Fruit fly (Drosophila melanogaster) whole organism, embryonic: ENCODE measurements around the gene nanos.
A peak's percentile ranks its signal among the peaks of the same experiment; 100 is the strongest.

Experiments used
- Atf-2 ChIP-seq: fragments of 200-800 bp; sonication (Bioruptor generic); optimal IDR thresholded peaks from 2 replicates; lab custom pipeline; 2016; ENCODE audit warnings: missing biosample characterization, missing genetic modification characterization
- CG10959 ChIP-seq: fragments of 200-800 bp; sonication (Bioruptor generic); IDR thresholded peaks from 2 replicates; pipeline ENCODE4 v1.3.6; 2022; ENCODE audit warnings: missing biosample characterization, missing genetic modification characterization
- CG11247 ChIP-seq: fragments of 200-800 bp; sonication (Bioruptor generic); IDR thresholded peaks from 2 replicates; pipeline ENCODE4 v1.3.6; 2022; ENCODE audit warnings: missing biosample characterization, missing genetic modification characterization
- CG12155 ChIP-seq: fragments of 200-800 bp; sonication (Bioruptor generic); optimal IDR thresholded peaks from 3 replicates; lab custom pipeline; 2016; ENCODE audit warnings: missing biosample characterization, missing genetic modification characterization
- CG1233 ChIP-seq: fragments of 200-800 bp; sonication (Bioruptor generic); optimal IDR thresholded peaks from 4 replicates; lab custom pipeline; 2018; ENCODE audit warnings: missing biosample characterization, mild to moderate bottlenecking, missing genetic modification characterization
- CG12391 ChIP-seq: fragments of 200-800 bp; sonication (Bioruptor generic); optimal IDR thresholded peaks from 3 replicates; lab custom pipeline; 2018; ENCODE audit warnings: missing biosample characterization, mild to moderate bottlenecking, missing genetic modification characterization, moderate library complexity
- CG13123 ChIP-seq: fragments of 200-800 bp; sonication (Bioruptor generic); optimal IDR thresholded peaks from 2 replicates; lab custom pipeline; 2016; ENCODE audit warnings: missing biosample characterization, missing genetic modification characterization
- CG1529 ChIP-seq: fragments of 200-800 bp; sonication (Bioruptor generic); optimal IDR thresholded peaks from 3 replicates; lab custom pipeline; 2018; ENCODE audit warnings: missing biosample characterization, missing genetic modification characterization
- CG15601 ChIP-seq: fragments of 200-800 bp; sonication (Bioruptor generic); optimal IDR thresholded peaks from 3 replicates; lab custom pipeline; 2019; ENCODE audit warnings: missing biosample characterization, mild to moderate bottlenecking, missing genetic modification characterization, moderate library complexity
- CG16813 ChIP-seq: fragments of 200-800 bp; sonication (Bioruptor generic); IDR thresholded peaks from 3 replicates; pipeline ENCODE4 v1.3.6; 2022; ENCODE audit warnings: missing biosample characterization, missing genetic modification characterization; ENCODE audit not compliant: partially characterized antibody
- CG17612 ChIP-seq: fragments of 200-800 bp; sonication (Bioruptor generic); IDR thresholded peaks from 2 replicates; pipeline ENCODE4 v1.3.6; 2022; ENCODE audit warnings: missing biosample characterization, missing genetic modification characterization
- CG2202 ChIP-seq: fragments of 200-800 bp; sonication (Bioruptor generic); optimal IDR thresholded peaks from 2 replicates; lab custom pipeline; 2018; ENCODE audit warnings: missing biosample characterization, mild to moderate bottlenecking, missing genetic modification characterization
- CG30431 ChIP-seq: fragments of 200-800 bp; sonication (Bioruptor generic); optimal IDR thresholded peaks from 2 replicates; lab custom pipeline; 2017; ENCODE audit warnings: missing biosample characterization, missing genetic modification characterization
- CG3995 ChIP-seq: fragments of 200-800 bp; sonication (Bioruptor generic); optimal IDR thresholded peaks from 3 replicates; lab custom pipeline; 2016; ENCODE audit warnings: missing biosample characterization, missing genetic modification characterization
- CG4707 ChIP-seq: fragments of 200-800 bp; sonication (Bioruptor generic); optimal IDR thresholded peaks from 2 replicates; lab custom pipeline; 2018; ENCODE audit warnings: missing biosample characterization, mild to moderate bottlenecking, missing genetic modification characterization, moderate library complexity
- CG5245 ChIP-seq: fragments of 200-800 bp; sonication (Bioruptor generic); optimal IDR thresholded peaks from 3 replicates; lab custom pipeline; 2016; ENCODE audit warnings: missing biosample characterization, missing genetic modification characterization
- CG6791 ChIP-seq: fragments of 200-800 bp; sonication (Bioruptor generic); IDR thresholded peaks from 3 replicates; pipeline ENCODE4 v1.3.6; 2022; ENCODE audit warnings: missing biosample characterization, missing genetic modification characterization; ENCODE audit not compliant: partially characterized antibody
- CG8478 ChIP-seq: fragments of >200 bp; optimal IDR thresholded peaks from 2 replicates; lab custom pipeline; 2018
- CG9215 ChIP-seq: fragments of 200-800 bp; sonication (Bioruptor generic); IDR thresholded peaks from 2 replicates; pipeline ENCODE4 v1.3.6; 2022; ENCODE audit warnings: missing biosample characterization, missing genetic modification characterization
- CG9797 ChIP-seq: fragments of 200-800 bp; sonication (Bioruptor generic); optimal IDR thresholded peaks from 3 replicates; lab custom pipeline; 2018; ENCODE audit warnings: missing biosample characterization, mild to moderate bottlenecking, missing genetic modification characterization
- CG9817 ChIP-seq: fragments of 200-800 bp; sonication (Bioruptor generic); optimal IDR thresholded peaks from 2 replicates; lab custom pipeline; 2018; ENCODE audit warnings: missing biosample characterization, mild to moderate bottlenecking, missing genetic modification characterization, moderate library complexity
- D19A ChIP-seq: fragments of 200-800 bp; optimal IDR thresholded peaks from 3 replicates; lab custom pipeline; 2019; ENCODE audit warnings: missing biosample characterization, mild to moderate bottlenecking, missing genetic modification characterization, moderate library complexity
- Doc2 ChIP-seq: fragments of 200-800 bp; sonication (Bioruptor generic); IDR thresholded peaks from 2 replicates; pipeline ENCODE4 v1.3.6; 2022; ENCODE audit warnings: missing biosample characterization, missing genetic modification characterization
- E2f2 ChIP-seq: fragments of 200-800 bp; sonication (Bioruptor generic); IDR thresholded peaks from 2 replicates; pipeline ENCODE4 v1.3.6; 2022; ENCODE audit warnings: missing biosample characterization, missing genetic modification characterization
- Ets65A ChIP-seq: fragments of 200-800 bp; sonication (Bioruptor generic); peaks from one replicate; lab custom pipeline; 2016; ENCODE audit warnings: missing biosample characterization, missing genetic modification characterization
- Ets97D ChIP-seq: fragments of 200-800 bp; sonication (Bioruptor generic); optimal IDR thresholded peaks from 3 replicates; lab custom pipeline; 2016; ENCODE audit warnings: missing biosample characterization, missing genetic modification characterization
- Fer1 ChIP-seq: fragments of 200-800 bp; sonication (Bioruptor generic); optimal IDR thresholded peaks from 2 replicates; lab custom pipeline; 2017; ENCODE audit warnings: missing biosample characterization, mild to moderate bottlenecking, missing genetic modification characterization
- HLH3B ChIP-seq: fragments of 200-800 bp; sonication (Bioruptor generic); IDR thresholded peaks from 2 replicates; pipeline ENCODE4 v1.3.6; 2022; ENCODE audit warnings: missing biosample characterization, missing genetic modification characterization
- Kr ChIP-seq: fragments of 200-800 bp; sonication (Bioruptor generic); optimal IDR thresholded peaks from 2 replicates; lab custom pipeline; 2017; ENCODE audit warnings: missing biosample characterization, mild to moderate bottlenecking, missing genetic modification characterization
- Med ChIP-seq: fragments of 200-800 bp; sonication (Bioruptor generic); peaks from one replicate; lab custom pipeline; 2016; ENCODE audit warnings: missing biosample characterization, missing genetic modification characterization, mild to moderate bottlenecking, inconsistent platforms, moderate library complexity
- Nf-YB ChIP-seq: fragments of 200-800 bp; sonication (Bioruptor generic); optimal IDR thresholded peaks from 3 replicates; lab custom pipeline; 2019; ENCODE audit warnings: missing biosample characterization, mild to moderate bottlenecking, missing genetic modification characterization, moderate library complexity
- Ptx1 ChIP-seq: fragments of 200-800 bp; sonication (Bioruptor generic); IDR thresholded peaks from 2 replicates; pipeline ENCODE4 v1.3.6; 2022; ENCODE audit warnings: missing biosample characterization, missing genetic modification characterization
- Rx ChIP-seq: fragments of 200-800 bp; sonication (Bioruptor generic); IDR thresholded peaks from 2 replicates; pipeline ENCODE4 v1.3.6; 2022; ENCODE audit warnings: missing biosample characterization, missing genetic modification characterization
- TFAM ChIP-seq: fragments of 200-800 bp; sonication (Bioruptor generic); optimal IDR thresholded peaks from 2 replicates; lab custom pipeline; 2017; ENCODE audit warnings: missing biosample characterization, missing genetic modification characterization, inconsistent platforms
- bowl ChIP-seq: fragments of 200-800 bp; sonication (Bioruptor generic); IDR thresholded peaks from 2 replicates; pipeline ENCODE4 v1.3.6; 2022; ENCODE audit warnings: missing biosample characterization, missing genetic modification characterization
- cg ChIP-seq: fragments of 200-800 bp; sonication (Bioruptor generic); optimal IDR thresholded peaks from 3 replicates; lab custom pipeline; 2019; ENCODE audit warnings: missing biosample characterization, mild to moderate bottlenecking, missing genetic modification characterization, moderate library complexity
- da ChIP-seq: fragments of 200-800 bp; sonication (Bioruptor generic); optimal IDR thresholded peaks from 2 replicates; lab custom pipeline; 2016; ENCODE audit warnings: missing biosample characterization, missing genetic modification characterization
- danr ChIP-seq: fragments of 200-800 bp; sonication (Bioruptor generic); IDR thresholded peaks from 2 replicates; pipeline ENCODE4 v1.3.6; 2022; ENCODE audit warnings: missing biosample characterization, missing genetic modification characterization
- dimm ChIP-seq: fragments of 200-800 bp; sonication (Bioruptor generic); IDR thresholded peaks from 2 replicates; pipeline ENCODE4 v1.3.6; 2022; ENCODE audit warnings: missing biosample characterization, missing genetic modification characterization
- disco-r ChIP-seq: fragments of 200-800 bp; sonication (Bioruptor generic); optimal IDR thresholded peaks from 2 replicates; lab custom pipeline; 2016; ENCODE audit warnings: missing biosample characterization, missing genetic modification characterization
- fd64A ChIP-seq: fragments of 200-800 bp; sonication (Bioruptor generic); optimal IDR thresholded peaks from 3 replicates; lab custom pipeline; 2018; ENCODE audit warnings: missing biosample characterization, mild to moderate bottlenecking, missing genetic modification characterization
- fu2 ChIP-seq: fragments of 200-800 bp; sonication (Bioruptor generic); optimal IDR thresholded peaks from 2 replicates; lab custom pipeline; 2016; ENCODE audit warnings: missing biosample characterization, missing genetic modification characterization
- gce ChIP-seq: fragments of 200-800 bp; sonication (Bioruptor generic); IDR thresholded peaks from 3 replicates; pipeline ENCODE4 v1.3.6; 2022; ENCODE audit warnings: missing biosample characterization, missing genetic modification characterization
- gt ChIP-seq: fragments of 200-800 bp; sonication (Bioruptor generic); IDR thresholded peaks from 2 replicates; pipeline ENCODE4 v1.3.6; 2022; ENCODE audit warnings: missing biosample characterization, missing genetic modification characterization
- h ChIP-seq: fragments of >200 bp; optimal IDR thresholded peaks from 2 replicates; lab custom pipeline; 2017
- kah ChIP-seq: fragments of 200-800 bp; sonication (Bioruptor generic); optimal IDR thresholded peaks from 2 replicates; lab custom pipeline; 2018; ENCODE audit warnings: missing biosample characterization, mild to moderate bottlenecking, missing genetic modification characterization
- ken ChIP-seq: fragments of 200-800 bp; sonication (Bioruptor generic); IDR thresholded peaks from 3 replicates; pipeline ENCODE4 v1.3.6; 2022; ENCODE audit warnings: missing biosample characterization, missing genetic modification characterization
- lab ChIP-seq: fragments of 200-800 bp; sonication (Bioruptor generic); optimal IDR thresholded peaks from 3 replicates; lab custom pipeline; 2017; ENCODE audit warnings: missing biosample characterization, missing genetic modification characterization, mild to moderate bottlenecking, moderate library complexity, missing genetic modification reagents
- mld ChIP-seq: fragments of 200-800 bp; sonication (Bioruptor generic); IDR thresholded peaks from 3 replicates; pipeline ENCODE4 v1.3.6; 2022; ENCODE audit warnings: missing biosample characterization, missing genetic modification characterization; ENCODE audit not compliant: partially characterized antibody
- slbo ChIP-seq: fragments of 200-800 bp; sonication (Bioruptor generic); IDR thresholded peaks from 2 replicates; pipeline ENCODE4 v1.3.6; 2022; ENCODE audit warnings: missing biosample characterization, missing genetic modification characterization
- tll ChIP-seq, 2 experiments: fragments of 200-800 bp in 1 of 2; fragments of >200 bp in 1 of 2; sonication (Bioruptor generic) in 1 of 2; optimal IDR thresholded peaks; 2 replicates each; lab custom pipeline; 2017 to 2019; ENCODE audit warnings: missing biosample characterization in 2 of 2, missing genetic modification characterization in 2 of 2, mild to moderate bottlenecking in 1 of 2, moderate library complexity in 1 of 2
- vvl ChIP-seq: fragments of 200-800 bp; sonication (Bioruptor generic); IDR thresholded peaks from 2 replicates; pipeline ENCODE4 v1.3.6; 2022; ENCODE audit warnings: missing biosample characterization, missing genetic modification characterization
- wek ChIP-seq: fragments of 200-800 bp; sonication (Bioruptor generic); optimal IDR thresholded peaks from 3 replicates; lab custom pipeline; 2018; ENCODE audit warnings: missing biosample characterization, mild to moderate bottlenecking, missing genetic modification characterization, moderate library complexity

The nanos gene

dm6 chr3R:19182848-19183247 lies 25.8 kb downstream of the nanos start (continued):
- TF ChIP-seq CG10959 (GFP tag; lab: Robert Waterston, UW) (no peak), disco-r (no peak), HLH3B (GFP tag; lab: Robert Waterston, UW) (peak; percentile 37; the same call in 1 of the 2 replicates), CG2202 (tag; lab: Kevin White, UChicago) (no peak), Rx (no peak), CG16813 (no peak), wek (GFP tag; lab: Kevin White, UChicago) (peak; percentile 49), CG9215 (GFP tag; lab: Robert Waterston, UW) (no peak), fu2 (no peak), Ptx1 (GFP tag; lab: Robert Waterston, UW) (0 out of 2 replicates have a peak, but pooled peaks have one; percentile 13), fd64A (GFP tag; lab: Kevin White, UChicago) (peak; percentile 56), Med (GFP tag; lab: Kevin White, UChicago) (no peak), Nf-YB (GFP tag; lab: Kevin White, UChicago) (no peak), Fer1 (GFP tag; lab: Kevin White, UChicago) (no peak), Doc2 (GFP tag; lab: Robert Waterston, UW) (no peak), E2f2 (GFP tag; lab: Robert Waterston, UW) (no peak), lab (GFP tag; lab: Kevin White, UChicago) (peak; percentile 35), CG4707 (GFP tag; lab: Kevin White, UChicago) (peak; percentile 31), tll (GFP tag; optimal IDR thresholded peaks at IDR 0.05; lab: Kevin White, UChicago) (no peak), CG8478 (lab: Kevin White, UChicago) (no peak), kah (GFP tag; lab: Kevin White, UChicago) (no peak), Kr (no peak), CG9817 (tag; lab: Kevin White, UChicago) (no peak), gce (GFP tag; lab: Robert Waterston, UW) (peak; percentile 75; the same call in 1 of the 3 replicates), dimm (GFP tag; lab: Robert Waterston, UW) (no peak), TFAM (GFP tag; lab: Kevin White, UChicago) (no peak), h (lab: Kevin White, UChicago) (no peak), ken (peak; percentile 60; the same call in 1 of the 3 replicates), CG12155 (GFP tag; lab: Kevin White, UChicago) (no peak), Ets97D (GFP tag; lab: Kevin White, UChicago) (no peak), danr (GFP tag; lab: Robert Waterston, UW) (no peak), cg (peak; percentile 17), CG1233 (GFP tag; lab: Kevin White, UChicago) (no peak), Ets65A (no peak), CG11247 (no peak), CG15601 (tag; lab: Kevin White, UChicago) (peak; percentile 10), mld (GFP tag; lab: Robert Waterston, UW) (no peak), CG17612 (GFP tag; lab: Robert Waterston, UW) (no peak), da (GFP tag; lab: Kevin White, UChicago) (no peak), bowl (peak; percentile 44; the same call in 1 of the 2 replicates), CG30431 (no peak), CG6791 (no peak), gt (GFP tag; lab: Robert Waterston, UW) (no peak), Atf-2 (GFP tag; lab: Kevin White, UChicago) (no peak), CG12391 (no peak), CG5245 (GFP tag; lab: Kevin White, UChicago) (no peak), CG3995 (GFP tag; lab: Kevin White, UChicago) (no peak), slbo (GFP tag; lab: Robert Waterston, UW) (no peak), vvl (GFP tag; lab: Robert Waterston, UW) (peak; percentile 25; the same call in 1 of the 2 replicates), D19A (tag; lab: Kevin White, UChicago) (no peak), CG13123 (GFP tag; lab: Kevin White, UChicago) (no peak), CG9797 (GFP tag; lab: Kevin White, UChicago) (no peak), CG1529 (GFP tag; lab: Kevin White, UChicago) (peak; percentile 48)
